Worm (Caenorhabditis elegans): ENCODE data around the gene dnj-20.

DNA sequence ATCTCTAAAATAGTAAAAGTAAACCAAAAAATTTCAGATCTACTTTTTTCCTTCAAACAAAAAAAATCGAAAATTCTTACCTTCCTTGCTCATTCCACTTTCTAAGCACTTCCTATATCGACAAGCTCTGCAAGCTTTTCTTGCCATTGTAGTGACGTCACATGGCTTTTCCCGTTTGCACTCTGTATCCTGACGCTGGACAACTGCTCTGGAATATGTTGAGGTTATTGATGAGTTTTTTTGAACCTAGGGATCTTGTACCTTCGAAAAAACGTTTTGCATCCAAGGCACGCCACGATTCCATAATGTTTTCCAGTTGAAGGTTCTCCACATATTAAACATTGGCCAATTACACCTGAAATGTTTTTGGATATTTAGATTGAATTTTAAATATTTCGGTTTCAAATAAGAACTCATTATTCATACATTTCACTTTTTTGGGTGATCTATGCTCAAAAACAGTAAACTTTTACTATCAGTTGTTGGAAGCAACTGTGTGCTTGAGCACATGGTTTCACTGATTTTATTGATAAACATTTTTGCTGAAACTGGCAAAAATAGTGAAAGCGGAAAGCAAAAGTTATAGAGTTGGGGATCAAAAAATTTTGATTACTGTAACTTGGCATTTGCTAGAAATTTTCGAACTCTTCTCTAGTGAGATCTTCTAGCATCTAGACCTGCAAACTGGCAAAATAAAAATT is 23.8 kb downstream of the dnj-20 start:
- TF ChIP-seq ama-1 (optimal IDR thresholded peaks at IDR 0.05) (no peak), aly-1 (tag; optimal IDR thresholded peaks at IDR 0.05) (no peak)

Data from whole organism, early embryonic.